Worm (Caenorhabditis elegans) whole organism, L4 larva: ENCODE results near the gene W01D2.1.

Source experiments
- F49E8.2 ChIP-seq: sonication (generic microtip); optimal IDR thresholded peaks from 2 replicates; lab custom pipeline; 2016; ENCODE audit warnings: missing compliant biosample characterization, mild to moderate bottlenecking, missing genetic modification characterization, borderline replicate concordance
- egl-43 ChIP-seq: fragments of 200-800 bp; sonication (Bioruptor generic); IDR thresholded peaks from 2 replicates; pipeline ENCODE4 v1.3.6; 2022; ENCODE audit warnings: missing genetic modification reagents, missing genetic modification characterization, missing compliant biosample characterization
- lin-13 ChIP-seq: fragments of 150-350 bp; optimal IDR thresholded peaks from 2 replicates; lab custom pipeline; 2014; ENCODE audit warnings: missing biosample characterization, missing genetic modification reagents, missing genetic modification characterization
- mep-1 ChIP-seq: fragments of 150-350 bp; sonication (generic microtip); optimal IDR thresholded peaks from 3 replicates; lab custom pipeline; 2014; ENCODE audit warnings: missing biosample characterization, missing genetic modification characterization
- nhr-42 ChIP-seq: fragments of 200-800 bp; sonication (Bioruptor generic); IDR thresholded peaks from 2 replicates; pipeline ENCODE4 v1.3.6; 2022; ENCODE audit warnings: missing genetic modification characterization, missing compliant biosample characterization

DNA sequence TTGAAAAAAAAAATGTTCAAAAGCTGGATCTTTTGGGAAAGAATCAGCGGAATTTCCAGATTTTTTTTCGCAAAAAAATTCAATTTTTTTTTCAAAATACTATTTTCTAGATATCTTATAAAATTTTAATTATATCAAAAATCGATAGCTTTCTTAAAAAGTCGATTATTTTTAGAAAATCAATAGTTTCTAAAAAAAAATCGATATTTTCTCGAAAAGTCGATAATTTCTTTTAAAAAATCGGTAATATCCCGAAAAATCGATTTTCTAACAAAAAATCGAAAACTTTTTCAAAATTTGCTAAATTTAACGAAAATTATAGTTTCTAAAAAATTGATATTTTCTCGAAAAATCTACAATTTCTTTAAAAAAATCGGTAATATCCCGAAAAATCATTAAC, 46.5 kb upstream of the W01D2.1 start:
- TF ChIP-seq lin-13 (no peak), F49E8.2 (no peak), mep-1 (tag; lab: Kevin White, UChicago) (no peak), egl-43 (GFP tag; lab: Robert Waterston, UW) (no peak), nhr-42 (GFP tag; lab: Robert Waterston, UW) (no peak)
